Fruit fly (Drosophila melanogaster) ovary, adult (tissue): Measurements from ENCODE around the gene Cdc5.

Source experiments
- CG17801 ChIP-seq: fragments of 200-800 bp; optimal IDR thresholded peaks from 2 replicates; lab custom pipeline; 2019; ENCODE audit warnings: missing biosample characterization, mild to moderate bottlenecking, missing genetic modification characterization, moderate library complexity; ENCODE audit not compliant: partially characterized antibody

The Cdc5 gene

dm6 chr3L:357681-358080 lies 3.5 kb downstream of the Cdc5 start, which contains the start of gene Roc1b:
TSS of gene Roc1b (plus strand) at chr3L:357981.
- no peak for TF ChIP-seq CG17801 (GFP tag; lab: Kevin White, UChicago)

- no peak for TF ChIP-seq CG17801 (GFP tag; lab: Kevin White, UChicago)
These were observed 5.1 kb downstream of the Cdc5 start, which contains the start of gene CG1231 for dm6 chr3L:356016-356472. TSS of gene CG1231 (plus strand) at chr3L:356422.

DNA sequence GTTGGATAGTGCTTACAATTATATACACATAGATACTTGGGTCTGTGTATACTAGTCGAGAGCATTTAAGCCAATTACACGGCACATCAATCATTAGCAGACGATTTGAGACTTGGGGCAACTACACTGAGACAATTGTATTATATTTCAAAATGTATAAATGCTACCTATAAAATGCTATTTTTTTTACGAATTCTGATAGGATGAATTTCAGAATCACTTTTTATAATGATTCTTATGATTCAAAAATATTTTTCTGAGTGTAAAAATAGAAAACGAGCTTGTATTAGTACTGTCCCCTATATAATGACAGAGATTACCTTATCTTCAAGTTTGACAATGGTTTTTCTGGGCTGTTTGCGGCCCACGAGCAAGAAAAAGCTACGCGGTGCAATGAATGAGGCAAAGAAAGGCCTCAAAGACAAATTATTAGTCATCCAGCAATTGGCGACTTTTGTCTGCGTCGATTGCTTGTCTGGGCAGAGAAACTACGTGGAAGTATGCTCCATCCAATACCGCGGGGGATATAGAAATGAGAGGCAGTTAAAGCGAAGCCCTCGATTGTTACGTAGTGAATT lies 10.4 kb downstream of the Cdc5 start:
- peak; percentile 82 for TF ChIP-seq CG17801 (GFP tag; lab: Kevin White, UChicago)

DNA sequence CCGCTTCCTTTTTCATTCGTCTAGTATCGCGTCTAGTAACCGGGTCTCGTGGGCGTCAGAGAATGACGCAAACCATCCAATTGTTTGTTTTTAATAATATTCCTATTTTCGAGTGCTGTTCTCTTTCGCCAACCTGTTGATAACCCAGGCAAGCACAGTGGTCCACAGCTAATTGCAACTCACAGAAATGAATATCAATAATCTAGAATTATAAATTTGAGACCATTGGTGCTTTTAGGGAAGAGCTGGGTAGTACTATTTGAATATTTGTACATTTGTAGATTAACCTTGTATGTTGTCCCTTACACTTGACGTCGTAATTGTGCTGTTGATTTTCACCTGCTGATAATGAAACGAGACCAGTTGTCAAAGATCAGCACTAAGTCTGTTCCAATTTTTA lies 11.4 kb downstream of the Cdc5 start:
- TF ChIP-seq CG17801 (GFP tag; lab: Kevin White, UChicago) = no peak

dm6 chr3L:348406-348743 lies 12.8 kb downstream of the Cdc5 start:
- no peak for TF ChIP-seq CG17801 (GFP tag; lab: Kevin White, UChicago)

DNA sequence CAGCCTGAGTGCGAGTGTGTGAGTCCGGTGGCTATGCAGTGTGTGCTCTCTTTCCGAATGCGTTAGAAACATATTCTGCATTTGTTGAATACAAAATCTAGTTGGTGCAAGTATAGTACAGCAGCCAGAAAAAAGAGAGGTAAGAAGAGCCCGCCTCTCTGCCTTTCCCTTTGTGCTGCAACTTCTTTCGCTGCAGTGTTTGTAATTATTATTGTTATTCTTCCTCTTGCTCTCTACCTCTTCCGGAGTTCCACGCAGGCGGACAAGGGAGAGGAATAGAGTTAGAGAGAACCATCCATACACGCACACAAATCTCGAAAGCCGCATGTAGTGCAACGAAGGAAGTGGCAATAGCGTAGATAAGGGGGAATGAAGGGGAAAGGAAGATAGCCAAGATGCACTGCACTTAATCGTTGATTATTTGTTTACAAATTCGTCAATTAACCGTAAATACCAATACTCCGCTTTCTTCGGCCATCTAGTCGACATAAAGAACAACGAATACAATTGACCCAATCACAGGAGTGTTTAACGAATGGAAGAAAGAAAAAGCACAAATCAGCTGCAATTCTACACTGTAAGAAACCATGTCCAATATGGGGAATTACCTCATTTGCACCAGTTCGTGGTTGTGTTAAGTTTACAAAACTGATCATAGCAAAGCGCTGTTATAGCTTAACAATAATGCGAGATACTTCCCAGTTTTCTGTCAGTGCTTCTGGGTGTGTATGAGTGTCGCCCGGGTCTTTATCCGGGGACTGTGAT lies 13.4 kb downstream of the Cdc5 start:
- peak; percentile 56 for TF ChIP-seq CG17801 (GFP tag; lab: Kevin White, UChicago)

dm6 chr3L:346656-347640 lies 14.2 kb downstream of the Cdc5 start, which contains the start of gene mth:
TSS of gene mth (minus strand) at chr3L:346957.
- TF ChIP-seq CG17801 (GFP tag; lab: Kevin White, UChicago) = peak; percentile 55

DNA sequence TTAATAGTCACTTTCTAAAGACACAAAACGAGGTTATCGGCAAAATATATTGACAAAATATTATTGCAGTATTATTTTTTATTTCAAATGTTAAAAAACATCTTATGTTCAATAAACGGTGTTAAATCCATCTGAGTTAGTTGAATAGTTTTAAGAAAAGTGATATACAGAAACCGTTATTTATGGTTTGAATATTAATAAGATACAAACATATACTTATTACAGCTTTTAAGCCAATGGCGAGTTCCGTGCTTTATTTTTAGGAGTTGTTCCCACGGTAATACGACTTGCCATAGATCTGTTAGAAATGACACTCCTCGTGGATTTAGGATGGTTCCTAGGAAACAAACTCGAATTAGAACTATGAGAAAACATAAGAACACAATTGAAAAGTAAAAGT lies 17.9 kb downstream of the Cdc5 start:
- TF ChIP-seq CG17801 (GFP tag; lab: Kevin White, UChicago) = no peak

dm6 chr3L:342839-343238 lies 18.3 kb downstream of the Cdc5 start, which contains the start of gene mthl10:
TSS of gene mthl10 (minus strand) at chr3L:342915.
- peak; percentile 43 for TF ChIP-seq CG17801 (GFP tag; lab: Kevin White, UChicago)

DNA sequence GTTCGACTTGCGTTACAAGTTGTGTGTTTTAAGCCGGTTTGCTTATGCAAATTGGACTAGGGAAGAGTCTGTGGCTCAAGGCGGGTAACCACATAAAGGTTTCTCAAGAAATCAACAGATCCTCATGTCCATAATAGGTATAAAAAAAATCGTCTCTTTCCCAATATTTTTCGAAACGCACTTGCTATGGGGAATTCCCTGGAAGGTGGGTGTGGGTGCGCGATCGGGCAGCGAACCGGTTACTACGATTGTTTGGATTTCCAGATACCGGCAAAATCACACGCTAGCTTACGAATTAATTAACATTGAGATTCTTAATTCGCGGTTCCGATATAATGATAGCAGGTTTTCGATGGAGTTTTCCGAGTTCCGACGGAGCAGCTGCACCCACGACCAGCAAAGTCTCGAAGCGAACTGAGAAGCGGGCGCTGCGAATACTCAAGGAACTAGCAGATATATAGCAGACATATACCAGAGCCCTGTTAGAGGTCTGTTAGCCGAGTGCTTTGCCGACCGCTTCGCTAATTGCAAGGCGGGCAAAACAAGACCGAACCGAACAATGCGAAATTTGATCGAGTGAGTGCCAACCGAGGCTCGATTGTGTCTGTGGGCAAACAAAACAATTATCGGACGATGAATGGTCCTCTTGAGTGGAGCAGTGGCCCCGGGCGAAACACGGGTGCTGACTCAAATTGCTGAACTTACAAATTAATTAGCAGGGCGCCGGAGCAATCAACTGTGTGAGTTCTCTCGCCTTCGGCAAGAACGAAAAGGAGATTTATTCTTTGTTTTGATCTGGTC lies 19.9 kb downstream of the Cdc5 start:
- TF ChIP-seq CG17801 (GFP tag; lab: Kevin White, UChicago) = peak; percentile 30

- no peak for TF ChIP-seq CG17801 (GFP tag; lab: Kevin White, UChicago)
These were observed 20.6 kb downstream of the Cdc5 start for dm6 chr3L:340569-340968.

- TF ChIP-seq CG17801 (GFP tag; lab: Kevin White, UChicago) = no peak
These were observed 21.1 kb downstream of the Cdc5 start for dm6 chr3L:340124-340523.

DNA sequence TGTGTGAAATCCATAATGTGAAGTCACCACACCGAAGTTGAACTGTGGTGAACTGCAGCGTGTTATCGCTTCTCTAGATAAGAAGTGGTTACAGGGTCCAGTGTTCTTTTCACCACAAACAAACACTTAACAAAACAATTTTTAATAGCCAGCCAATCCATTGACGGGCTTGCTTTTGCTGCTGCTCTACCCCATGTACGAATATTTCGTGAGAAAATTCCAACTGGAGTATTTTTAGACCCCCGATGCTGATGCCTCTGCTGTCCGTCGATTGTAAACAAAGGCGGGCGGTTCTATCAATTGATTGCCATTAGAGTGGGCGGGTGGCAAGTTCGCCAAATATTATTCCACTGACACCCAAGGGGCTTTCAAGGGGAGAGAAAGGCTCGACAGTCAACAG lies 22.1 kb downstream of the Cdc5 start:
- TF ChIP-seq CG17801 (GFP tag; lab: Kevin White, UChicago) = no peak

DNA sequence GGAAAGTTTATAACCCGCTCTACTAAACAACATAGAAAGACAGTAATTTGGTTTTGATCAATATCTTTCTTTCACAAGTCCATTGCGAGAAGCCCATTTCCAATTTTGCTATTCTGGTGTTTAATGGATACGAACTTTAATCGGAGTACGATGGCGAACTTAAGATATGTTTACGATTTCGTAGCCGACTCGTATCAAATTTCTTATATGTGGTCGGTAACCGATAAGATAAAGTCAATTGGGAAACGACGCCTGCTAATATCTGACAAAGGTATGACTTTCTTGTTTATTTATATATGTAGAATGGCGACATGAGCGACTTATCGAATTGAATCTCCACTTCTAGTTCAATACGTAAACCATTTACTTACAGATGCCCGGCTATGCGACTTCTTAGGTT lies 23.1 kb downstream of the Cdc5 start:
- TF ChIP-seq CG17801 (GFP tag; lab: Kevin White, UChicago) = no peak
